Worm (Caenorhabditis elegans): ENCODE measurements around the gene nspd-6.
A peak's percentile ranks its signal among the peaks of the same experiment; 100 is the strongest.

The nspd-6 gene

DNA sequence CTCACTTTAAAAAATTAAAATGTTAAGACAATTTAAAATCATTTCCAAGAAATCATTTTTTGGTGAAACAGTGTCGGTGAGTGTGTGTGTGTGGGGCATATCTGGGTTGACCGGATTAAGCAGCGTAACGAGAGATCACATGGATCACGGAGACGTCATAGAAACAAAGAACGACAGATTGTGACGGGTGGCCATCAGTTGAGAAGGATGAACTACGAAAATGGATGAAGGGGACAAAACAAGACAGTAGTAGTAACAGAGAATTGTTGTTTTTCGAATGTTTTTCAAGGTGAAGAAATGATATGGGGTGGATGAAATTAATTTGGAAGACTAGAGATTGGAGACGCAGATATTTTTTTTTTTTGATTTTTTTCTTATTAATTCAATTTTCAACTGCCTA is 29.0 kb downstream of the nspd-6 start:
- TF ChIP-seq elt-1 (tag; optimal IDR thresholded peaks at IDR 0.05) = no peak
- no peak for TF ChIP-seq pha-4 (tag; optimal IDR thresholded peaks at IDR 0.05)
- TF ChIP-seq snpc-4 (tag; optimal IDR thresholded peaks at IDR 0.05) = no peak
- peak; percentile 41 for TF ChIP-seq nhr-25 (tag; optimal IDR thresholded peaks at IDR 0.05)
- TF ChIP-seq nhr-23 (tag; optimal IDR thresholded peaks at IDR 0.05) = peak; percentile 63

DNA sequence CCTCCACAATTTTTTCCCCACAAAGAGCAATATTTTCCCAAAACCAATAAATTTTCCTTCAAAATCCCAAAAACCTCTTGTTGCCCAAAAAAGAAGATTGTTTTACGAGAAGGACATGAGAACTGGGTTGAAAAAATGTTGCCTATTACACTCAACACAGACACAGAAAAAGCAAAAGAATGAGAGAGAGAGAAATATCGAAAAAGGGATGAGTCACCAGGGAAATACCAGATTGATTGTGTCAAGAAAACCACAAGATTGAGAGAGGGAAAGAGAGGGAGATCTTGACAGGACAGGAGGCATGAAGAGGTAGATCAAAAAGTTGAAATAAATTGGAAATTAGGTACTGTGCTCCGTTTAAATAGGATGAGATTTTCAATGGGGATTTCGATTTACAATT is 30.7 kb downstream of the nspd-6 start:
- peak; percentile 59 for TF ChIP-seq nhr-25 (tag; optimal IDR thresholded peaks at IDR 0.05)
- TF ChIP-seq elt-2 (tag; optimal IDR thresholded peaks at IDR 0.05) = no peak
- TF ChIP-seq nhr-23 (tag; optimal IDR thresholded peaks at IDR 0.05) = peak; percentile 25
- TF ChIP-seq ama-1 (optimal IDR thresholded peaks at IDR 0.05) = peak; percentile 5

DNA sequence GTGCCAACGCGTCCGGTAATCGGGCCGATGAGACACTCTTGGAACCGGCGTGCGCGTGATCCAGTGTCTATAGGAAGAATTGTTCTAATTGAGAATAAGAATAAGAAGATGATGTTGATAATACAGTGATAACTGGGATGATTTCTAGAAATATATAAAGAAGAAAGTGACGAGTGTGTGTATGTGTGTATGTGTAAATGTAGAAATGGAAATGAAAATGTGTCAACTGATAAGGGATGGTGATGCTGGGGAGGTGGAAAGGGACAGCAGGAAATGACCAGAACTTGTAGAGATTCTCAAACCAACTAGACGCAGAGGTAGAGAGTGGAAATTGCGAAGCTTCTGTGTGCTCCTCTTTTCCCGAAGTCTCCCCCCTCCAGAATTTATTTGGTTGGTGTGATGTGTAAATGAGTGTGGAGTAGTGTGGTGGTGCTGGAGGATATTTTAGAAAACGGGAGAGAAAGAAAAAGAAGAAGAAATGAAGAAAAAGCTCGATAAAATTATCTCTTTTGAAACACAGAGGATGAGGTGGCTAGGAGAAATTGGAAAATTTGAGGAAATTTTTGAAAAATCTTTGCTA is 31.6 kb downstream of the nspd-6 start:
- TF ChIP-seq nhr-23 (tag; optimal IDR thresholded peaks at IDR 0.05) (peak; percentile 69), ztf-11 (tag; optimal IDR thresholded peaks at IDR 0.05) (no peak), egl-5 (tag; optimal IDR thresholded peaks at IDR 0.05) (peak; percentile 15), mdl-1 (tag; optimal IDR thresholded peaks at IDR 0.05) (no peak), elt-3 (tag; optimal IDR thresholded peaks at IDR 0.05) (peak in 1 of 3 experiments; percentile 11), nhr-237 (tag; optimal IDR thresholded peaks at IDR 0.05) (no peak), ama-1 (optimal IDR thresholded peaks at IDR 0.05) (no peak), nhr-12 (tag; optimal IDR thresholded peaks at IDR 0.05) (no peak), ceh-28 (tag; optimal IDR thresholded peaks at IDR 0.05) (peak; percentile 21), nfya-1 (tag; optimal IDR thresholded peaks at IDR 0.05; ENCODE audit: insufficient read depth) (peak; percentile 46), eor-1 (tag; optimal IDR thresholded peaks at IDR 0.05) (no peak), nhr-43 (tag; optimal IDR thresholded peaks at IDR 0.05; ENCODE audit: poor library complexity, severe bottlenecking) (no peak), elt-2 (tag; optimal IDR thresholded peaks at IDR 0.05) (peak; percentile 39), pqm-1 (tag; optimal IDR thresholded peaks at IDR 0.05) (peak; percentile 68), lsy-12 (tag; optimal IDR thresholded peaks at IDR 0.05) (peak; percentile 1)

DNA sequence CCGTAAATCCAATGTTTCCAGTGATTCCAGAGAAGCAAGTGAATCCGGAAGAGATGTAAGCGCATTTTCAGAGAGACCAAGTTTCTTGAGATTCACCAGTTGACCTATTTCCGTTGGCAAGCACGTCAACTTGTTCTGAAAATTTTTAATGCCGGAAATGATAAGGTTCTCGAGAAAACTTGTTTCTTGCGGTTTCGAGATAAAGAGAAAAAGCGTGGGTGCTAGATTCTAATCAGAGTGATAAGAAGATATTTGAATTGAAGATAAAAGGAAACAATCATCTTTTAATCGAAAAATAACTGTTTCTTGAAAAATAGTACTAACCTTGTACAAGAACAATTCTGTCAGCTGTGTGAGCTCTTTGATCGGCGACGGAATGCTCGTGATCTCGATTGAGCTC is 33.7 kb downstream of the nspd-6 start:
- TF ChIP-seq nhr-23 (tag; optimal IDR thresholded peaks at IDR 0.05) (peak; percentile 36), nfya-1 (tag; optimal IDR thresholded peaks at IDR 0.05; ENCODE audit: insufficient read depth) (no peak), elt-3 (tag; optimal IDR thresholded peaks at IDR 0.05) (peak in 2 of 3 experiments; percentile 43 to 80), elt-2 (tag; optimal IDR thresholded peaks at IDR 0.05) (peak; percentile 1)

DNA sequence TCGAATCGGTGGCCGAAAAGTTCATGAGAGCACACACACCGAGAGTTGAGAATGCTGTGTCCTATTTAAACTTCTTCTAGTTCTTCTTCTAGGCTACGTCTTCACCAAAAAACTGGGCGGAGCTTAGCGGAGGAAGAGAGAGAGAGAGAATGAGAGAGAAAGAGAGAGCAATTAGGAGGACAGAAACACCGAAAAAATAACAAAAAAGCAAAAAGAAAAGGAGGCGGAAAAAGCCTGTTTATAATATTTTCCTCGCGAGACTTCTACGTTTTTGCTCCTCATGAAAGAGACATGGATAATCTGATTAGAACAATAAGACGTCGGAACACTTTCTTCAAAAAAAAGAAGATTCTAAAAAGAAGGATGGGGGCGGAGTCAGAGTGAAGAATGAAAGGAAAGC is 43.5 kb downstream of the nspd-6 start, which contains the start of gene tkr-3:
tkr-3 (minus strand) TSS at position 101 of the 400 bp plus-strand sequence.
- TF ChIP-seq ztf-11 (tag; optimal IDR thresholded peaks at IDR 0.05) (no peak), nhr-11 (tag; optimal IDR thresholded peaks at IDR 0.05) (no peak), nfya-1 (tag; optimal IDR thresholded peaks at IDR 0.05; ENCODE audit: insufficient read depth) (no peak), ceh-16 (tag; optimal IDR thresholded peaks at IDR 0.05) (no peak), tbx-2 (tag; optimal IDR thresholded peaks at IDR 0.05) (no peak), hmg-11 (tag; optimal IDR thresholded peaks at IDR 0.05) (no peak), skn-1 (tag; optimal IDR thresholded peaks at IDR 0.05) (no peak), egl-5 (tag; optimal IDR thresholded peaks at IDR 0.05) (no peak), nhr-43 (tag; optimal IDR thresholded peaks at IDR 0.05; ENCODE audit: poor library complexity, severe bottlenecking) (no peak), eor-1 (tag; optimal IDR thresholded peaks at IDR 0.05) (no peak), elt-2 (tag; optimal IDR thresholded peaks at IDR 0.05) (no peak), daf-12 (tag; optimal IDR thresholded peaks at IDR 0.05) (no peak), egl-27 (tag; optimal IDR thresholded peaks at IDR 0.05) (no peak)

Measured in whole organism, L3 larva.